Worm (Caenorhabditis elegans) whole organism, L4 larva: ENCODE measurements around the gene mrpl-37.

Experiments
- F49E8.2 ChIP-seq: sonication (generic microtip); optimal IDR thresholded peaks from 2 replicates; lab custom pipeline; 2016; ENCODE audit warnings: missing compliant biosample characterization, mild to moderate bottlenecking, missing genetic modification characterization, borderline replicate concordance
- Y105C5A.15 ChIP-seq: fragments of 200-800 bp; sonication (Bioruptor generic); IDR thresholded peaks from 2 replicates; pipeline ENCODE4 v1.3.6; 2022; ENCODE audit warnings: missing genetic modification characterization, missing compliant biosample characterization
- Y48G9A.11 ChIP-seq: fragments of 200-800 bp; sonication (Bioruptor generic); IDR thresholded peaks from 2 replicates; pipeline ENCODE4 v1.3.6; 2022; ENCODE audit warnings: missing genetic modification reagents, missing genetic modification characterization, missing compliant biosample characterization
- Y75B8A.6 ChIP-seq: fragments of 200-800 bp; sonication (Bioruptor generic); IDR thresholded peaks from 2 replicates; pipeline ENCODE4 v1.3.6; 2022; ENCODE audit warnings: missing genetic modification reagents, missing genetic modification characterization, missing compliant biosample characterization
- ZK337.2 ChIP-seq: fragments of 200-800 bp; sonication (Bioruptor generic); IDR thresholded peaks from 2 replicates; pipeline ENCODE4 v1.3.6; 2022; ENCODE audit warnings: missing genetic modification reagents, missing genetic modification characterization, missing compliant biosample characterization
- aha-1 ChIP-seq: fragments of 150-350 bp; peaks from one replicate; lab custom pipeline; 2014; ENCODE audit warnings: missing biosample characterization, missing genetic modification characterization
- ceh-20 ChIP-seq: fragments of 200-800 bp; sonication (Bioruptor generic); IDR thresholded peaks from 2 replicates; pipeline ENCODE4 v1.3.6; 2022; ENCODE audit warnings: missing genetic modification reagents, missing genetic modification characterization, missing compliant biosample characterization
- ceh-82 ChIP-seq: sonication (generic microtip); optimal IDR thresholded peaks from 2 replicates; lab custom pipeline; 2017; ENCODE audit warnings: missing biosample characterization, missing genetic modification characterization
- daf-16 ChIP-seq, 3 experiments: sonication (generic microtip); optimal IDR thresholded peaks; 2 replicates each; lab custom pipeline; 2016 to 2017; ENCODE audit warnings: missing genetic modification characterization in 3 of 3, missing genetic modification reagents in 3 of 3, mild to moderate bottlenecking in 2 of 3, missing compliant biosample characterization in 2 of 3, missing biosample characterization in 1 of 3, moderate library complexity in 1 of 3
- dmd-6 ChIP-seq: fragments of 200-800 bp; sonication (Bioruptor generic); IDR thresholded peaks from 2 replicates; pipeline ENCODE4 v1.3.6; 2022; ENCODE audit warnings: missing genetic modification reagents, missing genetic modification characterization, missing compliant biosample characterization
- dpl-1 ChIP-seq: fragments of 150-350 bp; optimal IDR thresholded peaks from 2 replicates; lab custom pipeline; 2014; ENCODE audit warnings: missing biosample characterization, missing genetic modification reagents, missing genetic modification characterization
- duxl-1 ChIP-seq: sonication (generic microtip); optimal IDR thresholded peaks from 2 replicates; lab custom pipeline; 2016; ENCODE audit warnings: mild to moderate bottlenecking, missing genetic modification characterization, moderate library complexity, missing compliant biosample characterization; ENCODE audit not compliant: poor library complexity
- dve-1 ChIP-seq: sonication (generic microtip); optimal IDR thresholded peaks from 2 replicates; lab custom pipeline; 2017; ENCODE audit warnings: antibody characterized with exemption, mild to moderate bottlenecking, missing genetic modification characterization, missing compliant biosample characterization; ENCODE audit not compliant: insufficient read depth
- hlh-11 ChIP-seq: fragments of 200-800 bp; sonication (Bioruptor generic); optimal IDR thresholded peaks from 2 replicates; lab custom pipeline; 2018; ENCODE audit warnings: mild to moderate bottlenecking, missing genetic modification characterization, missing compliant biosample characterization
- hlh-30 ChIP-seq: sonication (generic microtip); optimal IDR thresholded peaks from 2 replicates; lab custom pipeline; 2017; ENCODE audit warnings: antibody characterized with exemption, mild to moderate bottlenecking, missing genetic modification characterization, missing compliant biosample characterization; ENCODE audit not compliant: insufficient read depth
- jun-1 ChIP-seq: fragments of 150-350 bp; optimal IDR thresholded peaks from 2 replicates; lab custom pipeline; 2014; ENCODE audit warnings: missing biosample characterization, missing genetic modification reagents, missing genetic modification characterization
- lim-7 ChIP-seq: fragments of 200-800 bp; sonication (Bioruptor generic); IDR thresholded peaks from 2 replicates; pipeline ENCODE4 v1.3.6; 2022; ENCODE audit warnings: missing genetic modification characterization, missing compliant biosample characterization
- lin-15B ChIP-seq: fragments of 150-350 bp; sonication (generic microtip); optimal IDR thresholded peaks from 3 replicates; lab custom pipeline; 2014; ENCODE audit warnings: missing biosample characterization, missing genetic modification characterization
- lin-29 ChIP-seq: fragments of 200-800 bp; sonication (Bioruptor generic); IDR thresholded peaks from 2 replicates; pipeline ENCODE4 v1.3.6; 2022; ENCODE audit warnings: missing genetic modification reagents, missing genetic modification characterization, missing compliant biosample characterization
- lir-3 ChIP-seq: sonication (generic microtip); optimal IDR thresholded peaks from 2 replicates; lab custom pipeline; 2016; ENCODE audit warnings: mild to moderate bottlenecking, missing genetic modification characterization, missing compliant biosample characterization
- lsy-2 ChIP-seq, 2 experiments: fragments of 150-350 bp in 1 of 2; sonication (generic microtip) in 1 of 2; optimal IDR thresholded peaks; 2 replicates each; lab custom pipeline; 2014 to 2017; ENCODE audit warnings: missing biosample characterization in 2 of 2, missing genetic modification characterization in 2 of 2
- madf-5 ChIP-seq, 2 experiments: fragments of 200-800 bp; sonication (Bioruptor generic); IDR thresholded peaks; 2 replicates each; pipeline ENCODE4 v1.3.6; 2022; ENCODE audit warnings: missing compliant biosample characterization in 2 of 2, missing genetic modification characterization in 2 of 2
- mdl-1 ChIP-seq, 2 experiments: fragments of 150-350 bp in 1 of 2; sonication (generic microtip) in 1 of 2; optimal IDR thresholded peaks; 2 replicates each; lab custom pipeline; 2014 to 2017; ENCODE audit warnings: missing biosample characterization in 2 of 2, missing genetic modification characterization in 2 of 2
- mdt-29 ChIP-seq: fragments of 200-800 bp; sonication (Bioruptor generic); IDR thresholded peaks from 2 replicates; pipeline ENCODE4 v1.3.6; 2022; ENCODE audit warnings: missing genetic modification reagents, missing genetic modification characterization, missing compliant biosample characterization
- mxl-3 ChIP-seq: fragments of 200-800 bp; sonication (Bioruptor generic); optimal IDR thresholded peaks from 2 replicates; lab custom pipeline; 2018; ENCODE audit warnings: mild to moderate bottlenecking, missing genetic modification characterization, missing compliant biosample characterization
- nhr-102 ChIP-seq: sonication (generic microtip); optimal IDR thresholded peaks from 2 replicates; lab custom pipeline; 2016; ENCODE audit warnings: mild to moderate bottlenecking, missing genetic modification characterization, moderate library complexity, missing compliant biosample characterization
- nhr-111 ChIP-seq: fragments of 200-800 bp; sonication (Bioruptor generic); optimal IDR thresholded peaks from 2 replicates; lab custom pipeline; 2018; ENCODE audit warnings: mild to moderate bottlenecking, missing genetic modification characterization, missing compliant biosample characterization
- nhr-28 ChIP-seq: fragments of 150-350 bp; optimal IDR thresholded peaks from 2 replicates; lab custom pipeline; 2014; ENCODE audit warnings: missing biosample characterization, missing genetic modification characterization
- nhr-41 ChIP-seq: fragments of 200-800 bp; sonication (Bioruptor generic); IDR thresholded peaks from 2 replicates; pipeline ENCODE4 v1.3.6; 2022; ENCODE audit warnings: missing genetic modification reagents, missing genetic modification characterization, missing compliant biosample characterization
- nhr-48 ChIP-seq: sonication (generic microtip); optimal IDR thresholded peaks from 2 replicates; lab custom pipeline; 2016; ENCODE audit warnings: mild to moderate bottlenecking, missing genetic modification characterization, missing compliant biosample characterization
- nhr-6 ChIP-seq: fragments of 150-350 bp; optimal IDR thresholded peaks from 2 replicates; lab custom pipeline; 2014; ENCODE audit warnings: missing biosample characterization, missing genetic modification characterization
- nhr-77 ChIP-seq: fragments of 150-350 bp; optimal IDR thresholded peaks from 2 replicates; lab custom pipeline; 2014; ENCODE audit warnings: missing biosample characterization, missing genetic modification characterization
- php-3 ChIP-seq: fragments of 200-800 bp; sonication (Bioruptor generic); IDR thresholded peaks from 2 replicates; pipeline ENCODE4 v1.3.6; 2022; ENCODE audit warnings: missing genetic modification reagents, missing genetic modification characterization, missing compliant biosample characterization
- pqm-1 ChIP-seq: sonication (generic microtip); optimal IDR thresholded peaks from 2 replicates; lab custom pipeline; 2017; ENCODE audit warnings: missing biosample characterization, missing genetic modification characterization
- sdz-12 ChIP-seq: fragments of 200-800 bp; sonication (Bioruptor generic); optimal IDR thresholded peaks from 2 replicates; lab custom pipeline; 2018; ENCODE audit warnings: mild to moderate bottlenecking, missing genetic modification characterization, missing compliant biosample characterization
- snpc-4 ChIP-seq: fragments of 150-350 bp; optimal IDR thresholded peaks from 2 replicates; lab custom pipeline; 2014; ENCODE audit warnings: missing biosample characterization, missing genetic modification characterization
- spr-3 ChIP-seq: fragments of 200-800 bp; sonication (Bioruptor generic); optimal IDR thresholded peaks from 2 replicates; lab custom pipeline; 2018; ENCODE audit warnings: mild to moderate bottlenecking, missing genetic modification characterization, missing compliant biosample characterization
- tag-97 ChIP-seq: fragments of 200-800 bp; sonication (Bioruptor generic); IDR thresholded peaks from 2 replicates; pipeline ENCODE4 v1.3.6; 2022; ENCODE audit warnings: missing genetic modification characterization, missing compliant biosample characterization
- unc-130 ChIP-seq: sonication (generic microtip); optimal IDR thresholded peaks from 2 replicates; lab custom pipeline; 2016; ENCODE audit warnings: missing genetic modification reagents, missing genetic modification characterization, missing compliant biosample characterization
- unc-39 ChIP-seq: sonication (generic microtip); optimal IDR thresholded peaks from 2 replicates; lab custom pipeline; 2017; ENCODE audit warnings: missing biosample characterization, missing genetic modification characterization
- zag-1 ChIP-seq: fragments of 150-350 bp; optimal IDR thresholded peaks from 2 replicates; lab custom pipeline; 2014; ENCODE audit warnings: missing biosample characterization, missing genetic modification characterization
- zfp-3 ChIP-seq: fragments of 200-800 bp; sonication (Bioruptor generic); conservative IDR thresholded peaks from 2 replicates; pipeline ENCODE4 v1.3.6; 2022; ENCODE audit warnings: missing genetic modification reagents, missing genetic modification characterization, missing compliant biosample characterization
- ztf-7 ChIP-seq: fragments of 150-350 bp; optimal IDR thresholded peaks from 2 replicates; lab custom pipeline; 2014; ENCODE audit warnings: missing biosample characterization, missing genetic modification characterization

Gene mrpl-37

ce11 chrII:13614516-13614915 is 39.6 kb upstream of the mrpl-37 start:
- no peak for TF ChIP-seq F49E8.2 (tag; lab: Kevin White, UChicago)
- no peak for TF ChIP-seq lir-3
- no peak for TF ChIP-seq unc-39 (tag; lab: Kevin White, UChicago)
- no peak for TF ChIP-seq daf-16 (GFP tag; optimal IDR thresholded peaks at IDR 0.05; lab: Kevin White, UChicago)
- peak; percentile 90 for TF ChIP-seq daf-16 (tag; optimal IDR thresholded peaks at IDR 0.05; lab: Kevin White, UChicago)
- TF ChIP-seq hlh-11 = peak; percentile 62
- TF ChIP-seq mdt-29 (GFP tag; lab: Robert Waterston, UW) = no peak
- no peak for TF ChIP-seq dmd-6 (GFP tag; lab: Robert Waterston, UW)
- TF ChIP-seq mdl-1 (tag; optimal IDR thresholded peaks at IDR 0.05; lab: Kevin White, UChicago) = peak in 1 of 2 experiments; percentile 44
- peak; percentile 18 for TF ChIP-seq hlh-30 (tag; lab: Kevin White, UChicago)

ce11 chrII:13613096-13613495 is 38.2 kb upstream of the mrpl-37 start, which contains the start of gene gst-15:
Gene gst-15, minus strand, starts transcription at chrII:13613196.
- TF ChIP-seq jun-1 (tag; lab: Kevin White, UChicago) (no peak), ceh-82 (tag; lab: Kevin White, UChicago) (no peak), lin-15B (no peak), lin-29 (GFP tag; lab: Robert Waterston, UW) (no peak), nhr-28 (tag; lab: Kevin White, UChicago) (no peak)

- no peak for TF ChIP-seq nhr-41 (GFP tag; lab: Robert Waterston, UW)
- no peak for TF ChIP-seq daf-16 (GFP tag; optimal IDR thresholded peaks at IDR 0.05; lab: Kevin White, UChicago)
- TF ChIP-seq daf-16 (tag; optimal IDR thresholded peaks at IDR 0.05; lab: Kevin White, UChicago) = peak; percentile 13
Measured at ce11 chrII:13611186-13611585, 36.3 kb upstream of the mrpl-37 start, which contains the start of gene gst-24. Gene gst-24, minus strand, starts transcription at chrII:13611366.

ce11 chrII:13609655-13610054 is 34.8 kb upstream of the mrpl-37 start, which contains the start of gene gst-20:
Gene gst-20, minus strand, starts transcription at chrII:13609824.
- TF ChIP-seq Y48G9A.11 (GFP tag; lab: Robert Waterston, UW) (no peak), nhr-6 (peak; percentile 22), zag-1 (no peak), Y75B8A.6 (GFP tag; lab: Robert Waterston, UW) (no peak), dmd-6 (GFP tag; lab: Robert Waterston, UW) (peak; percentile 79), php-3 (GFP tag; lab: Robert Waterston, UW) (no peak), ztf-7 (no peak), unc-39 (tag; lab: Kevin White, UChicago) (no peak), zfp-3 (GFP tag; lab: Robert Waterston, UW) (no peak), aha-1 (tag; lab: Kevin White, UChicago) (peak; percentile 28), sdz-12 (GFP tag; lab: Kevin White, UChicago) (no peak), nhr-102 (tag; lab: Kevin White, UChicago) (peak; percentile 50), hlh-30 (tag; lab: Kevin White, UChicago) (peak; percentile 82), ZK337.2 (GFP tag; lab: Robert Waterston, UW) (no peak), nhr-28 (tag; lab: Kevin White, UChicago) (peak; percentile 72), dve-1 (peak; percentile 75), dpl-1 (peak; percentile 32), tag-97 (GFP tag; lab: Robert Waterston, UW) (no peak), mxl-3 (GFP tag; lab: Kevin White, UChicago) (peak; percentile 100), snpc-4 (tag; lab: Kevin White, UChicago) (no peak), ceh-20 (GFP tag; lab: Robert Waterston, UW) (no peak), Y105C5A.15 (GFP tag; lab: Robert Waterston, UW) (no peak), duxl-1 (no peak), F49E8.2 (tag; lab: Kevin White, UChicago) (no peak), pqm-1 (tag; lab: Kevin White, UChicago) (peak; percentile 62), lsy-2 (tag; optimal IDR thresholded peaks at IDR 0.05; lab: Kevin White, UChicago) (peak in 1 of 2 experiments; percentile 18), spr-3 (GFP tag; lab: Kevin White, UChicago) (no peak), lim-7 (GFP tag; lab: Robert Waterston, UW) (no peak), nhr-77 (tag; lab: Kevin White, UChicago) (peak; percentile 82), mdl-1 (tag; optimal IDR thresholded peaks at IDR 0.05; lab: Kevin White, UChicago) (peak in 1 of 2 experiments; percentile 85), nhr-48 (tag; lab: Kevin White, UChicago) (peak; percentile 53), hlh-11 (peak; percentile 78), nhr-111 (GFP tag; lab: Kevin White, UChicago) (no peak), madf-5 (GFP tag; IDR thresholded peaks at IDR 0.05; lab: Robert Waterston, UW) (no peak), daf-16 (GFP tag; optimal IDR thresholded peaks at IDR 0.05; lab: Kevin White, UChicago) (no peak), daf-16 (tag; optimal IDR thresholded peaks at IDR 0.05; lab: Kevin White, UChicago) (peak; percentile 84), unc-130 (GFP tag; lab: Kevin White, UChicago) (no peak)
